Worm (Caenorhabditis elegans) whole organism, L4 larva: ENCODE data around the gene F21D9.11.

ENCODE experiments used
- D1046.2 ChIP-seq: fragments of 200-800 bp; sonication (Bioruptor generic); IDR thresholded peaks from 2 replicates; pipeline ENCODE4 v1.3.6; 2022; ENCODE audit warnings: missing genetic modification characterization, missing compliant biosample characterization
- F10B5.3 ChIP-seq: sonication (generic microtip); optimal IDR thresholded peaks from 2 replicates; lab custom pipeline; 2016; ENCODE audit warnings: mild to moderate bottlenecking, missing genetic modification characterization, missing compliant biosample characterization
- F26F4.8 ChIP-seq: fragments of 200-800 bp; sonication (Bioruptor generic); conservative IDR thresholded peaks from 2 replicates; pipeline ENCODE4 v1.3.6; 2022; ENCODE audit warnings: missing genetic modification characterization, missing compliant biosample characterization
- F44E2.7 ChIP-seq: fragments of 200-800 bp; sonication (Bioruptor generic); IDR thresholded peaks from 2 replicates; pipeline ENCODE4 v2.1.2; 2022; ENCODE audit warnings: missing genetic modification characterization, missing compliant biosample characterization
- R02D3.7 ChIP-seq: fragments of 150-350 bp; sonication (generic microtip); optimal IDR thresholded peaks from 3 replicates; lab custom pipeline; 2014; ENCODE audit warnings: missing biosample characterization, missing genetic modification characterization
- Y105C5A.15 ChIP-seq: fragments of 200-800 bp; sonication (Bioruptor generic); IDR thresholded peaks from 2 replicates; pipeline ENCODE4 v1.3.6; 2022; ENCODE audit warnings: missing genetic modification characterization, missing compliant biosample characterization
- Y48G9A.11 ChIP-seq: fragments of 200-800 bp; sonication (Bioruptor generic); IDR thresholded peaks from 2 replicates; pipeline ENCODE4 v1.3.6; 2022; ENCODE audit warnings: missing genetic modification reagents, missing genetic modification characterization, missing compliant biosample characterization
- Y75B8A.6 ChIP-seq: fragments of 200-800 bp; sonication (Bioruptor generic); IDR thresholded peaks from 2 replicates; pipeline ENCODE4 v1.3.6; 2022; ENCODE audit warnings: missing genetic modification reagents, missing genetic modification characterization, missing compliant biosample characterization
- ZK546.5 ChIP-seq, 2 experiments: sonication (generic microtip); optimal IDR thresholded peaks; 2 replicates each; lab custom pipeline; 2017; ENCODE audit warnings: missing biosample characterization in 2 of 2, missing genetic modification characterization in 2 of 2
- aha-1 ChIP-seq: fragments of 150-350 bp; peaks from one replicate; lab custom pipeline; 2014; ENCODE audit warnings: missing biosample characterization, missing genetic modification characterization
- aly-2 ChIP-seq: sonication (generic microtip); optimal IDR thresholded peaks from 2 replicates; lab custom pipeline; 2018; ENCODE audit warnings: missing biosample characterization, missing genetic modification characterization
- ama-1 ChIP-seq: fragments of 150-350 bp; optimal IDR thresholded peaks from 2 replicates; lab custom pipeline; 2014; ENCODE audit warnings: inconsistent platforms, mixed read lengths
- arid-1 ChIP-seq: fragments of 200-800 bp; sonication (Bioruptor generic); conservative IDR thresholded peaks from 2 replicates; pipeline ENCODE4 v1.3.6; 2022; ENCODE audit warnings: missing genetic modification reagents, missing genetic modification characterization, missing compliant biosample characterization
- attf-4 ChIP-seq: sonication (generic microtip); optimal IDR thresholded peaks from 3 replicates; lab custom pipeline; 2017; ENCODE audit warnings: missing biosample characterization, missing genetic modification characterization
- ceh-20 ChIP-seq: fragments of 200-800 bp; sonication (Bioruptor generic); IDR thresholded peaks from 2 replicates; pipeline ENCODE4 v1.3.6; 2022; ENCODE audit warnings: missing genetic modification reagents, missing genetic modification characterization, missing compliant biosample characterization
- ceh-28 ChIP-seq: fragments of 150-350 bp; optimal IDR thresholded peaks from 2 replicates; lab custom pipeline; 2014; ENCODE audit warnings: missing biosample characterization, missing genetic modification reagents, missing genetic modification characterization
- ceh-32 ChIP-seq: sonication (generic microtip); optimal IDR thresholded peaks from 2 replicates; lab custom pipeline; 2016; ENCODE audit warnings: mild to moderate bottlenecking, missing genetic modification characterization, missing compliant biosample characterization; ENCODE audit not compliant: poor library complexity
- ceh-62 ChIP-seq: sonication (generic microtip); optimal IDR thresholded peaks from 2 replicates; lab custom pipeline; 2017; ENCODE audit warnings: missing biosample characterization, missing genetic modification characterization
- ceh-82 ChIP-seq: sonication (generic microtip); optimal IDR thresholded peaks from 2 replicates; lab custom pipeline; 2017; ENCODE audit warnings: missing biosample characterization, missing genetic modification characterization
- ctbp-1 ChIP-seq: fragments of 200-800 bp; sonication (Bioruptor generic); IDR thresholded peaks from 2 replicates; pipeline ENCODE4 v1.3.6; 2022; ENCODE audit warnings: missing genetic modification reagents, missing genetic modification characterization, missing compliant biosample characterization
- daf-12 ChIP-seq: fragments of 150-350 bp; optimal IDR thresholded peaks from 2 replicates; lab custom pipeline; 2014; ENCODE audit warnings: missing biosample characterization, missing genetic modification reagents, missing genetic modification characterization
- daf-19 ChIP-seq: fragments of 200-800 bp; sonication (Bioruptor generic); conservative IDR thresholded peaks from 2 replicates; pipeline ENCODE4 v1.3.6; 2022; ENCODE audit warnings: missing genetic modification characterization, missing compliant biosample characterization
- dmd-6 ChIP-seq: fragments of 200-800 bp; sonication (Bioruptor generic); IDR thresholded peaks from 2 replicates; pipeline ENCODE4 v1.3.6; 2022; ENCODE audit warnings: missing genetic modification reagents, missing genetic modification characterization, missing compliant biosample characterization
- dmd-9 ChIP-seq: fragments of 200-800 bp; sonication (Bioruptor generic); IDR thresholded peaks from 2 replicates; pipeline ENCODE4 v1.3.6; 2022; ENCODE audit warnings: missing genetic modification reagents, missing genetic modification characterization, missing compliant biosample characterization
- dpl-1 ChIP-seq: fragments of 150-350 bp; optimal IDR thresholded peaks from 2 replicates; lab custom pipeline; 2014; ENCODE audit warnings: missing biosample characterization, missing genetic modification reagents, missing genetic modification characterization
- duxl-1 ChIP-seq: sonication (generic microtip); optimal IDR thresholded peaks from 2 replicates; lab custom pipeline; 2016; ENCODE audit warnings: mild to moderate bottlenecking, missing genetic modification characterization, moderate library complexity, missing compliant biosample characterization; ENCODE audit not compliant: poor library complexity
- egl-27 ChIP-seq: sonication (generic microtip); optimal IDR thresholded peaks from 3 replicates; lab custom pipeline; 2017; ENCODE audit warnings: missing biosample characterization, missing genetic modification reagents, missing genetic modification characterization
- lin-13 ChIP-seq: fragments of 150-350 bp; optimal IDR thresholded peaks from 2 replicates; lab custom pipeline; 2014; ENCODE audit warnings: missing biosample characterization, missing genetic modification reagents, missing genetic modification characterization
- lsy-2 ChIP-seq, 2 experiments: fragments of 150-350 bp in 1 of 2; sonication (generic microtip) in 1 of 2; optimal IDR thresholded peaks; 2 replicates each; lab custom pipeline; 2014 to 2017; ENCODE audit warnings: missing biosample characterization in 2 of 2, missing genetic modification characterization in 2 of 2
- mep-1 ChIP-seq: fragments of 150-350 bp; sonication (generic microtip); optimal IDR thresholded peaks from 3 replicates; lab custom pipeline; 2014; ENCODE audit warnings: missing biosample characterization, missing genetic modification characterization
- mes-2 ChIP-seq: sonication (generic microtip); optimal IDR thresholded peaks from 2 replicates; lab custom pipeline; 2016; ENCODE audit warnings: missing genotype, mild to moderate bottlenecking, missing genetic modification characterization, missing compliant biosample characterization; ENCODE audit not compliant: poor library complexity, severe bottlenecking
- mxl-2 ChIP-seq: fragments of 200-800 bp; sonication (Bioruptor generic); conservative IDR thresholded peaks from 2 replicates; pipeline ENCODE4 v1.3.6; 2022; ENCODE audit warnings: missing genetic modification reagents, missing genetic modification characterization, missing compliant biosample characterization
- mxl-3 ChIP-seq: fragments of 200-800 bp; sonication (Bioruptor generic); optimal IDR thresholded peaks from 2 replicates; lab custom pipeline; 2018; ENCODE audit warnings: mild to moderate bottlenecking, missing genetic modification characterization, missing compliant biosample characterization
- nhr-10 ChIP-seq: fragments of 150-350 bp; optimal IDR thresholded peaks from 2 replicates; lab custom pipeline; 2014; ENCODE audit warnings: missing biosample characterization, missing genetic modification characterization
- nhr-102 ChIP-seq: sonication (generic microtip); optimal IDR thresholded peaks from 2 replicates; lab custom pipeline; 2016; ENCODE audit warnings: mild to moderate bottlenecking, missing genetic modification characterization, moderate library complexity, missing compliant biosample characterization
- nhr-111 ChIP-seq: fragments of 200-800 bp; sonication (Bioruptor generic); optimal IDR thresholded peaks from 2 replicates; lab custom pipeline; 2018; ENCODE audit warnings: mild to moderate bottlenecking, missing genetic modification characterization, missing compliant biosample characterization
- nhr-237 ChIP-seq: sonication (generic microtip); optimal IDR thresholded peaks from 2 replicates; lab custom pipeline; 2017; ENCODE audit warnings: missing biosample characterization, missing genetic modification characterization
- nhr-25 ChIP-seq: sonication (generic microtip); optimal IDR thresholded peaks from 2 replicates; lab custom pipeline; 2017; ENCODE audit warnings: missing genetic modification characterization, mild to moderate bottlenecking, missing compliant biosample characterization, antibody characterized with exemption, moderate library complexity, borderline replicate concordance; ENCODE audit not compliant: insufficient read depth
- nhr-28 ChIP-seq: fragments of 150-350 bp; optimal IDR thresholded peaks from 2 replicates; lab custom pipeline; 2014; ENCODE audit warnings: missing biosample characterization, missing genetic modification characterization
- nhr-42 ChIP-seq: fragments of 200-800 bp; sonication (Bioruptor generic); IDR thresholded peaks from 2 replicates; pipeline ENCODE4 v1.3.6; 2022; ENCODE audit warnings: missing genetic modification characterization, missing compliant biosample characterization
- nhr-48 ChIP-seq: sonication (generic microtip); optimal IDR thresholded peaks from 2 replicates; lab custom pipeline; 2016; ENCODE audit warnings: mild to moderate bottlenecking, missing genetic modification characterization, missing compliant biosample characterization
- nhr-6 ChIP-seq: fragments of 150-350 bp; optimal IDR thresholded peaks from 2 replicates; lab custom pipeline; 2014; ENCODE audit warnings: missing biosample characterization, missing genetic modification characterization
- nhr-77 ChIP-seq: fragments of 150-350 bp; optimal IDR thresholded peaks from 2 replicates; lab custom pipeline; 2014; ENCODE audit warnings: missing biosample characterization, missing genetic modification characterization
- php-3 ChIP-seq: fragments of 200-800 bp; sonication (Bioruptor generic); IDR thresholded peaks from 2 replicates; pipeline ENCODE4 v1.3.6; 2022; ENCODE audit warnings: missing genetic modification reagents, missing genetic modification characterization, missing compliant biosample characterization
- pqm-1 ChIP-seq: sonication (generic microtip); optimal IDR thresholded peaks from 2 replicates; lab custom pipeline; 2017; ENCODE audit warnings: missing biosample characterization, missing genetic modification characterization
- set-16 ChIP-seq: fragments of 200-800 bp; sonication (Bioruptor generic); IDR thresholded peaks from 2 replicates; pipeline ENCODE4 v1.3.6; 2022; ENCODE audit warnings: missing genetic modification reagents, missing genetic modification characterization, missing compliant biosample characterization
- snpc-4 ChIP-seq: fragments of 150-350 bp; optimal IDR thresholded peaks from 2 replicates; lab custom pipeline; 2014; ENCODE audit warnings: missing biosample characterization, missing genetic modification characterization
- tag-97 ChIP-seq: fragments of 200-800 bp; sonication (Bioruptor generic); IDR thresholded peaks from 2 replicates; pipeline ENCODE4 v1.3.6; 2022; ENCODE audit warnings: missing genetic modification characterization, missing compliant biosample characterization
- tra-1 ChIP-seq: fragments of 200-800 bp; sonication (Bioruptor generic); IDR thresholded peaks from 2 replicates; pipeline ENCODE4 v1.3.6; 2022; ENCODE audit warnings: missing genetic modification reagents, missing genetic modification characterization, missing compliant biosample characterization
- unc-130 ChIP-seq: sonication (generic microtip); optimal IDR thresholded peaks from 2 replicates; lab custom pipeline; 2016; ENCODE audit warnings: missing genetic modification reagents, missing genetic modification characterization, missing compliant biosample characterization

F21D9.11 gene

DNA sequence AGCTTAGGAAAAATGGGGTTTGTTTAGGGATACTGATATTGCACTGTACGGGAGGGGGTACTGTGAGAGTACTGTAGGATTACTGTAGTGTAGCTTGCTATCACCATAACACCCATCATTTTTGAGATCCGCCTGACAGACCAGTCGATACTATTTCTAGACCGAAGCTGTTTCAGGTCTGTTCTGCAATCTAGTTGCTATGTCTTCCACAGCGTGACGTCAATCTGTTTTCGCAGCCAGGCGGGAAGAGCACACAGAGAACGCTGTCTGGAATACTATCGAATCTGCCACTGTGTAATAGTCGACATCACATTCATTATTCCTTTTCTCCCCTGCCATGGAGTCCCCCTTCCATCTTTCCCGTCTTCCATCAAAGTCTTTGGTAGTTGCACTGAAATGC, at the start of gene F21D9.11:
Gene F21D9.11, plus strand, starts transcription at position 301 of the 400 bp plus-strand sequence.
- TF ChIP-seq nhr-111 (GFP tag; lab: Kevin White, UChicago) (no peak), daf-19 (no peak), nhr-6 (no peak)

DNA sequence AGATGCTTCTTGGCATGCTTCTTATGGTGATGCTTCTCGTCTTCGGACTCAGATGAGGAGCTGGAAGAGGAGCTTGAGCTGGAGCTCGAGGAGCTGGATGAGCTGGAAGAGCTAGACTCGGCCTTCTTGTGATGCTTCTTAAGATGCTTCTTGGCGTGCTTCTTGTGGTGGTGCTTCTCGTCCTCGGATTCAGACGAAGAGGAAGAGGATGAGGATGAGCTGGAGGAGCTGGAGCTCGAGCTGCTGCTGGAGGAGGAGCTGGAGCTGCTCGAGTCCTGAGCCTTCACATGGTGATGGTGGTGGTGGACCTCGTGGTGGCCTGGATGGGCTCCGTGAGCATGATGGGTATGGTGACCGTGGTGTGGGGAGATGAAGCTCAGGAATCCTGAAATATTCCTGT, 49.1 kb upstream of the F21D9.11 start:
- TF ChIP-seq unc-130 (GFP tag; lab: Kevin White, UChicago) (no peak), set-16 (peak; percentile 89), php-3 (GFP tag; lab: Robert Waterston, UW) (0 out of 2 replicates have a peak, but pooled peaks have one; percentile 11)

DNA sequence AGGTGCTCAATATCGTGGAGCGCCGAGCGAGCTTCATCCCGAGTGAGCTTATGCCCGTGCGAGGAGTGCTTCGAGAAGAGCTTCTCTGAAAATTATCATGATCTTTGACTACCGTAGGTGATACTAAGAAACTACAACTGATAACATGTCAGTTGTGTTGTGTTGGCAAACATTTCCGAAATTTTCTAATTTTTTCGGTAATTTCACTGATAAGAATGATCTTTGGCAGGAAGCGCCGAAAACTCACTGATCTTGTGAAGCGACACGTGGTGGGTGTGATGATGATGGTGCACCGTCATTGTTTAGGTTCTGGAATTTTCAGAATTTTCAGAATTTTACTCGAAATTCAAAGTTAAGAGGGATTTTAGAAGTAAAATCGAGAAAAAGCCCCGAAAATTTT, 48.6 kb upstream of the F21D9.11 start, which contains the start of gene Y39B6A.1:
Gene Y39B6A.1, minus strand, starts transcription at position 309 of the 400 bp plus-strand sequence.
- no peak for TF ChIP-seq nhr-102 (tag; lab: Kevin White, UChicago)
- TF ChIP-seq F44E2.7 (GFP tag; lab: Robert Waterston, UW), result no peak
- TF ChIP-seq tag-97, result no peak
- TF ChIP-seq duxl-1 (tag; lab: Kevin White, UChicago), result no peak
- peak; percentile 15 for TF ChIP-seq mep-1 (tag; lab: Kevin White, UChicago)
- no peak for TF ChIP-seq nhr-10 (tag; lab: Kevin White, UChicago)
- no peak for TF ChIP-seq Y105C5A.15 (GFP tag; lab: Robert Waterston, UW)
- TF ChIP-seq lin-13 (GFP tag; lab: Kevin White, UChicago), result no peak
- TF ChIP-seq mxl-2 (GFP tag; lab: Robert Waterston, UW), result no peak
- no peak for TF ChIP-seq lsy-2 (tag; optimal IDR thresholded peaks at IDR 0.05; lab: Kevin White, UChicago)
- no peak for TF ChIP-seq aha-1 (tag; lab: Kevin White, UChicago)
- TF ChIP-seq ctbp-1 (GFP tag; lab: Robert Waterston, UW), result no peak
- TF ChIP-seq nhr-25 (tag; lab: Kevin White, UChicago), result no peak
- TF ChIP-seq mxl-3, result no peak
- TF ChIP-seq dmd-6 (GFP tag; lab: Robert Waterston, UW), result peak; percentile 45
- no peak for TF ChIP-seq R02D3.7 (tag; lab: Kevin White, UChicago)
- TF ChIP-seq daf-12, result no peak
- no peak for TF ChIP-seq Y48G9A.11 (GFP tag; lab: Robert Waterston, UW)
- TF ChIP-seq nhr-28 (tag; lab: Kevin White, UChicago), result peak; percentile 62
- TF ChIP-seq aly-2, result no peak
- peak; percentile 5 for TF ChIP-seq pqm-1 (tag; lab: Kevin White, UChicago)
- TF ChIP-seq ZK546.5 (tag; optimal IDR thresholded peaks at IDR 0.05; lab: Kevin White, UChicago), result no peak
- no peak for TF ChIP-seq nhr-42 (GFP tag; lab: Robert Waterston, UW)
- TF ChIP-seq dpl-1, result no peak
- no peak for TF ChIP-seq mes-2 (tag; lab: Kevin White, UChicago)
- TF ChIP-seq tra-1 (GFP tag; lab: Robert Waterston, UW), result no peak
- TF ChIP-seq nhr-237 (tag; lab: Kevin White, UChicago), result no peak
- no peak for TF ChIP-seq daf-19
- TF ChIP-seq ceh-32, result no peak
- TF ChIP-seq ceh-20 (GFP tag; lab: Robert Waterston, UW), result no peak
- TF ChIP-seq snpc-4 (tag; lab: Kevin White, UChicago), result no peak
- TF ChIP-seq F26F4.8, result no peak
- no peak for TF ChIP-seq dmd-9
- no peak for TF ChIP-seq ceh-62
- no peak for TF ChIP-seq attf-4
- no peak for TF ChIP-seq ceh-28 (tag; lab: Kevin White, UChicago)
- no peak for TF ChIP-seq egl-27 (tag; lab: Kevin White, UChicago)
- peak; percentile 28 for TF ChIP-seq nhr-77 (tag; lab: Kevin White, UChicago)
- no peak for TF ChIP-seq Y75B8A.6 (GFP tag; lab: Robert Waterston, UW)
- no peak for TF ChIP-seq ceh-82
- no peak for TF ChIP-seq D1046.2
- no peak for TF ChIP-seq arid-1 (GFP tag; lab: Robert Waterston, UW)
- no peak for TF ChIP-seq ama-1 (lab: Kevin White, UChicago)
- no peak for TF ChIP-seq nhr-48 (tag; lab: Kevin White, UChicago)
- TF ChIP-seq F10B5.3 (tag; lab: Kevin White, UChicago), result no peak
